Worm (Caenorhabditis elegans) whole organism, early embryonic: ENCODE data around the gene plpp-1.3.

Experiments
- F13C5.2 ChIP-seq: sonication (generic microtip); optimal IDR thresholded peaks from 2 replicates; lab custom pipeline; 2017; ENCODE audit warnings: mild to moderate bottlenecking, missing genetic modification characterization, inconsistent platforms, missing compliant biosample characterization
- aly-1 ChIP-seq: sonication (generic microtip); optimal IDR thresholded peaks from 2 replicates; lab custom pipeline; 2016; ENCODE audit warnings: missing genetic modification characterization, missing compliant biosample characterization
- ama-1 ChIP-seq: fragments of 150-350 bp; optimal IDR thresholded peaks from 2 replicates; lab custom pipeline; 2014
- ceh-36 ChIP-seq: sonication (generic microtip); optimal IDR thresholded peaks from 2 replicates; lab custom pipeline; 2016; ENCODE audit warnings: missing genetic modification characterization, inconsistent platforms, missing compliant biosample characterization
- flt-1 ChIP-seq: fragments of 200-800 bp; sonication (Bioruptor generic); IDR thresholded peaks from 2 replicates; pipeline ENCODE4 v1.3.6; 2022; ENCODE audit warnings: missing genetic modification characterization, missing compliant biosample characterization
- hmbx-1 ChIP-seq: sonication (generic microtip); optimal IDR thresholded peaks from 2 replicates; lab custom pipeline; 2016; ENCODE audit warnings: mild to moderate bottlenecking, missing genetic modification characterization, missing compliant biosample characterization
- hnd-1 ChIP-seq: sonication (generic microtip); optimal IDR thresholded peaks from 2 replicates; lab custom pipeline; 2016; ENCODE audit warnings: missing genetic modification characterization, missing compliant biosample characterization
- scrt-1 ChIP-seq: fragments of 200-800 bp; sonication (Bioruptor generic); IDR thresholded peaks from 2 replicates; pipeline ENCODE4 v1.3.6; 2022; ENCODE audit warnings: missing genetic modification characterization, missing compliant biosample characterization
- sea-1 ChIP-seq: fragments of 200-800 bp; sonication (Bioruptor generic); conservative IDR thresholded peaks from 2 replicates; pipeline ENCODE4 v1.3.6; 2022; ENCODE audit warnings: missing genetic modification characterization, missing compliant biosample characterization
- tbx-11 ChIP-seq: fragments of 200-800 bp; sonication (Bioruptor generic); IDR thresholded peaks from 2 replicates; pipeline ENCODE4 v1.3.6; 2022; ENCODE audit warnings: missing genetic modification characterization, missing compliant biosample characterization

DNA sequence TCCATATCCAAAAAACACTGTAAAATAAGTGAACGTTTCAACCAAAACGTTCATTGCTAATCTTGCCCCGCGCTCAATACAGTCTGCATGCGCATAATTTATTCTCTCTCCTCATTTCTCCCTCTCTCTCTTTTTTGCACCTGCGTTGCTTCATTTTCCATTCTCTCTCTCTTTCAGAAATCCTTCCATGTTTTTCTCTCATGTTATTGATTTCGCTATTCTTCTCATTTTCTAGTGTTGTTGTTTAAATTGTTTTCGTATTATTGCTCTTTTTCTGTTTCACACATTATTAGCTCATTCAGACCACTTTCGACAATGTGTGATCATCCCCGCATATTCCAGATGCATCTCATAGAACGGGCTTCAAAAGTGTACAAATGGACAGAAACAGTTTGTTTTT is 13.4 kb upstream of the plpp-1.3 start, which contains the start of gene phf-31:
- no peak for TF ChIP-seq ama-1 (lab: Kevin White, UChicago)
- TF ChIP-seq hmbx-1 (tag; lab: Kevin White, UChicago), result no peak
- TF ChIP-seq ceh-36 (tag; lab: Kevin White, UChicago), result no peak
- TF ChIP-seq sea-1 (GFP tag; lab: Robert Waterston, UW), result no peak
- no peak for TF ChIP-seq F13C5.2 (tag; lab: Kevin White, UChicago)
- no peak for TF ChIP-seq scrt-1 (GFP tag; lab: Robert Waterston, UW)
- TF ChIP-seq hnd-1 (tag; lab: Kevin White, UChicago), result no peak
- no peak for TF ChIP-seq tbx-11 (GFP tag; lab: Robert Waterston, UW)
- no peak for TF ChIP-seq aly-1 (tag; lab: Kevin White, UChicago)
- TF ChIP-seq flt-1 (GFP tag; lab: Robert Waterston, UW), result no peak
